Worm (Caenorhabditis elegans): Measurements from ENCODE around the gene tat-1.

The tat-1 gene

ce11 chrIII:12368462-12369306 is 52.8 kb downstream of the tat-1 start, which contains the start of gene his-72:
his-72 (minus strand) TSS chrIII:12369050.
- TF ChIP-seq C38D4.7 (GFP tag; optimal IDR thresholded peaks at IDR 0.05): peak; percentile 10
- no peak for TF ChIP-seq pqm-1 (tag; optimal IDR thresholded peaks at IDR 0.05)
- no peak for TF ChIP-seq ceh-18 (tag; optimal IDR thresholded peaks at IDR 0.05)
- no peak for TF ChIP-seq ceh-45 (GFP tag; IDR thresholded peaks at IDR 0.05)
- no peak for TF ChIP-seq ceh-30 (tag; optimal IDR thresholded peaks at IDR 0.05)
- peak; percentile 10 for TF ChIP-seq rnt-1 (tag; optimal IDR thresholded peaks at IDR 0.05)
- TF ChIP-seq madf-2 (tag; optimal IDR thresholded peaks at IDR 0.05): no peak
- peak; percentile 48 for TF ChIP-seq hlh-6 (tag; optimal IDR thresholded peaks at IDR 0.05)
- TF ChIP-seq sox-2 (GFP tag; IDR thresholded peaks at IDR 0.05): no peak
- TF ChIP-seq fkh-6 (tag; optimal IDR thresholded peaks at IDR 0.05): no peak
- peak; percentile 27 for TF ChIP-seq ref-2 (tag; optimal IDR thresholded peaks at IDR 0.05)
- peak; percentile 89 for TF ChIP-seq hlh-30 (tag; optimal IDR thresholded peaks at IDR 0.05; ENCODE audit: insufficient read depth)
- TF ChIP-seq K02D7.2 (tag; optimal IDR thresholded peaks at IDR 0.05): peak; percentile 13
- TF ChIP-seq hlh-8 (tag; optimal IDR thresholded peaks at IDR 0.05): no peak
- TF ChIP-seq F13H6.1 (tag; optimal IDR thresholded peaks at IDR 0.05): no peak
- no peak for TF ChIP-seq zip-5 (tag; optimal IDR thresholded peaks at IDR 0.05)
- no peak for TF ChIP-seq ceh-14 (tag; optimal IDR thresholded peaks at IDR 0.05)
- no peak for TF ChIP-seq lim-6 (tag; optimal IDR thresholded peaks at IDR 0.05)
- TF ChIP-seq unc-55 (GFP tag; optimal IDR thresholded peaks at IDR 0.05): peak; percentile 18
- no peak for TF ChIP-seq ceh-22 (tag; optimal IDR thresholded peaks at IDR 0.05)
- TF ChIP-seq T23F11.4 (GFP tag; optimal IDR thresholded peaks at IDR 0.05): no peak
- TF ChIP-seq syd-9 (tag; optimal IDR thresholded peaks at IDR 0.05): no peak
- no peak for TF ChIP-seq hlh-15 (tag; optimal IDR thresholded peaks at IDR 0.05)
- TF ChIP-seq elt-4 (tag; optimal IDR thresholded peaks at IDR 0.05): no peak
- TF ChIP-seq K09A11.1 (tag; optimal IDR thresholded peaks at IDR 0.05; ENCODE audit: insufficient read depth): no peak
- TF ChIP-seq ceh-24 (tag; optimal IDR thresholded peaks at IDR 0.05): peak; percentile 11
- TF ChIP-seq npax-4 (tag; optimal IDR thresholded peaks at IDR 0.05): no peak
- TF ChIP-seq ceh-2 (tag; optimal IDR thresholded peaks at IDR 0.05): no peak
- TF ChIP-seq hlh-13 (GFP tag; optimal IDR thresholded peaks at IDR 0.05): no peak
- TF ChIP-seq pha-4 (tag; optimal IDR thresholded peaks at IDR 0.05): no peak
- no peak for TF ChIP-seq pax-1 (tag; optimal IDR thresholded peaks at IDR 0.05)
- TF ChIP-seq unc-86 (tag; optimal IDR thresholded peaks at IDR 0.05): no peak
- peak; percentile 9 for TF ChIP-seq nfya-1 (tag; optimal IDR thresholded peaks at IDR 0.05)
- TF ChIP-seq ceh-6 (GFP tag; optimal IDR thresholded peaks at IDR 0.05): no peak
- no peak for TF ChIP-seq ztf-16 (tag; optimal IDR thresholded peaks at IDR 0.05)
- peak; percentile 9 for TF ChIP-seq dmd-4 (tag; optimal IDR thresholded peaks at IDR 0.05; ENCODE audit: borderline replicate concordance)
- no peak for TF ChIP-seq ahr-1 (tag; optimal IDR thresholded peaks at IDR 0.05)
- TF ChIP-seq mec-3 (tag; optimal IDR thresholded peaks at IDR 0.05; ENCODE audit: borderline replicate concordance): no peak
- TF ChIP-seq ets-4 (tag; optimal IDR thresholded peaks at IDR 0.05): no peak
- peak; percentile 2 for TF ChIP-seq ceh-34 (tag; optimal IDR thresholded peaks at IDR 0.05)
- no peak for TF ChIP-seq ceh-19 (GFP tag; optimal IDR thresholded peaks at IDR 0.05)
- TF ChIP-seq tbx-2 (tag; optimal IDR thresholded peaks at IDR 0.05): peak; percentile 10
- no peak for TF ChIP-seq gmeb-2 (tag; optimal IDR thresholded peaks at IDR 0.05)
- no peak for TF ChIP-seq tbx-7 (tag; optimal IDR thresholded peaks at IDR 0.05)
- no peak for TF ChIP-seq nhr-11 (tag; optimal IDR thresholded peaks at IDR 0.05)
- TF ChIP-seq unc-42 (tag; optimal IDR thresholded peaks at IDR 0.05): no peak
- peak; percentile 27 for TF ChIP-seq ceh-31 (tag; optimal IDR thresholded peaks at IDR 0.05)
- TF ChIP-seq fkh-10 (GFP tag; optimal IDR thresholded peaks at IDR 0.05): no peak
- TF ChIP-seq pat-9 (tag; optimal IDR thresholded peaks at IDR 0.05): no peak
- no peak for TF ChIP-seq sdc-2 (tag; optimal IDR thresholded peaks at IDR 0.05)
- no peak for TF ChIP-seq nhr-232 (tag; optimal IDR thresholded peaks at IDR 0.05)
- TF ChIP-seq ttx-3 (tag; optimal IDR thresholded peaks at IDR 0.05): peak; percentile 13
- TF ChIP-seq ama-1 (optimal IDR thresholded peaks at IDR 0.05): peak; percentile 94

All from whole organism, late embryonic.